Worm (Caenorhabditis elegans): ENCODE measurements around the gene sec-6.

DNA sequence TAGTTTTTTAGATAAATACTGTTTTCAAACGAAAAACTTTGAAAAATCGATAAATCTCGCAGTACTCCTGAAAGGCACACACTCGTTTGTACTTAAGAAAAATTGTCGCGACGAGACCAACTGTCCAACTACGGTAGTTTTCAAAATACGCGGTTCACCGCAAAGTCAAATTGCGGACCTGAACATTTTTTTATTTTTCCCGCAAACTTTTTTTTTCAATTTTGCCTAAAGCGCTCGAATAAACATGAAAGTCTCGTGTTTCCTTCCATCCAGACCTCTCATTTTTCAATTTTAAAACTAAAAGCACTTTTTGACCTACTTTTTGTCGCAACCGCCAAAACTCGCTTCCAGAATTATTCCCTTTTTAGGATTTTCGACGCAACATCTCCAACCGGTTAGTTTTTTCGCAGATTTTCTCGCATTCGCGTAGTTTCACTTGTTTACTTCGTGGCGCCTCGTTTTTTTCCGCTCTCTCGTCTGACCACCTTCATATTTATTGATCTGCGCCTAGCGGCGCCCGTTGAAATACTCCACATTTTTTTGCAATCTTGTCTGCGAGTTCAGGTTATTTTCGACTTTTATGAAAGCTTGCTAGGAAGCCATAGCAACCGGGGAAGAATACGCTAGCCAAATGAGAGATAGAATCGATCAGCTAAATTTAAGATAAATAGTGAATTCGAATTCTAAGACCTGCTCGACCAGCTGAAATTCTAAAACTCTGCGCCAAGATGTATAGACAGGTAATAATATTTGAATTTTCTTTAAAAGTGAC lies 18.3 kb downstream of the sec-6 start, which contains the start of gene prdx-2:
- TF ChIP-seq him-1 (tag; optimal IDR thresholded peaks at IDR 0.05) (no peak), dao-5 (tag; optimal IDR thresholded peaks at IDR 0.05) (no peak)
